Fruit fly (Drosophila melanogaster): ENCODE data around the gene CG32448.

- TF ChIP-seq esn (GFP tag; optimal IDR thresholded peaks at IDR 0.05) (no peak), Hr4 (GFP tag; optimal IDR thresholded peaks at IDR 0.05) (no peak), OdsH (GFP tag; optimal IDR thresholded peaks at IDR 0.05) (no peak), CG6854 (GFP tag; optimal IDR thresholded peaks at IDR 0.05) (no peak)
Observed at dm6 chr3L:21841079-21841478, 12.8 kb upstream of the CG32448 start, which contains the start of gene P5CDh1.

All from whole organism, prepupa.